Fruit fly (Drosophila melanogaster) whole organism, embryonic: ENCODE measurements around the gene ATPsynepsilonL.

Source experiments
- Adf1 ChIP-seq: fragments of 200-800 bp; sonication (Bioruptor generic); IDR thresholded peaks from 2 replicates; pipeline ENCODE4 v1.3.6; 2022; ENCODE audit warnings: missing biosample characterization, missing genetic modification characterization
- B-H2 ChIP-seq: fragments of 200-800 bp; sonication (Bioruptor generic); optimal IDR thresholded peaks from 2 replicates; lab custom pipeline; 2018; ENCODE audit warnings: missing biosample characterization, mild to moderate bottlenecking, missing genetic modification characterization
- CG10147 ChIP-seq: fragments of 200-800 bp; sonication (Bioruptor generic); optimal IDR thresholded peaks from 2 replicates; lab custom pipeline; 2019; ENCODE audit warnings: missing biosample characterization, mild to moderate bottlenecking, missing genetic modification characterization, moderate library complexity
- CG11398 ChIP-seq: fragments of 200-800 bp; sonication (Bioruptor generic); optimal IDR thresholded peaks from 2 replicates; lab custom pipeline; 2016; ENCODE audit warnings: missing biosample characterization, missing genetic modification characterization
- CG11456 ChIP-seq: fragments of 200-800 bp; sonication (Bioruptor generic); IDR thresholded peaks from 3 replicates; pipeline ENCODE4 v1.3.6; 2022; ENCODE audit warnings: missing biosample characterization, missing genetic modification characterization
- CG11695 ChIP-seq: fragments of 200-800 bp; sonication (Bioruptor generic); IDR thresholded peaks from 3 replicates; pipeline ENCODE4 v1.3.6; 2022; ENCODE audit warnings: missing biosample characterization, missing genetic modification characterization
- CG12744 ChIP-seq: fragments of 200-800 bp; sonication (Bioruptor generic); optimal IDR thresholded peaks from 2 replicates; lab custom pipeline; 2016; ENCODE audit warnings: missing biosample characterization, missing genetic modification characterization
- CG13424 ChIP-seq: fragments of 200-800 bp; sonication (Bioruptor generic); optimal IDR thresholded peaks from 2 replicates; lab custom pipeline; 2019; ENCODE audit warnings: missing biosample characterization, mild to moderate bottlenecking, missing genetic modification characterization, moderate library complexity
- CG13894 ChIP-seq: fragments of 200-800 bp; sonication (Bioruptor generic); optimal IDR thresholded peaks from 3 replicates; lab custom pipeline; 2018; ENCODE audit warnings: missing biosample characterization, mild to moderate bottlenecking, missing genetic modification characterization, moderate library complexity
- CG15514 ChIP-seq: fragments of 200-800 bp; sonication (Bioruptor generic); optimal IDR thresholded peaks from 3 replicates; lab custom pipeline; 2017; ENCODE audit warnings: missing biosample characterization, missing genetic modification characterization, mild to moderate bottlenecking, moderate library complexity, missing genetic modification reagents
- CG15696 ChIP-seq: fragments of 200-800 bp; sonication (Bioruptor generic); optimal IDR thresholded peaks from 2 replicates; lab custom pipeline; 2019; ENCODE audit warnings: missing biosample characterization, mild to moderate bottlenecking, missing genetic modification characterization, moderate library complexity
- CG16779 ChIP-seq: fragments of 200-800 bp; sonication (Bioruptor generic); IDR thresholded peaks from 2 replicates; pipeline ENCODE4 v1.3.6; 2022; ENCODE audit warnings: missing biosample characterization, missing genetic modification characterization
- CG17361 ChIP-seq: fragments of 200-800 bp; sonication (Bioruptor generic); IDR thresholded peaks from 3 replicates; pipeline ENCODE4 v1.3.6; 2022; ENCODE audit warnings: missing biosample characterization, missing genetic modification characterization
- CG2116 ChIP-seq: fragments of 200-800 bp; sonication (Bioruptor generic); optimal IDR thresholded peaks from 3 replicates; lab custom pipeline; 2018; ENCODE audit warnings: missing biosample characterization, mild to moderate bottlenecking, missing genetic modification characterization
- CG2199 ChIP-seq: fragments of 200-800 bp; sonication (Bioruptor generic); IDR thresholded peaks from 3 replicates; pipeline ENCODE4 v1.3.6; 2022; ENCODE audit warnings: missing biosample characterization, missing genetic modification characterization
- CG31441 ChIP-seq: fragments of 200-800 bp; sonication (Bioruptor generic); IDR thresholded peaks from 2 replicates; pipeline ENCODE4 v1.3.6; 2022; ENCODE audit warnings: missing biosample characterization, missing genetic modification characterization
- CG32767 ChIP-seq: fragments of 200-800 bp; sonication (Bioruptor generic); IDR thresholded peaks from 2 replicates; pipeline ENCODE4 v1.3.6; 2022; ENCODE audit warnings: missing biosample characterization, missing genetic modification characterization
- CG33213 ChIP-seq: fragments of 200-800 bp; sonication (Bioruptor generic); optimal IDR thresholded peaks from 3 replicates; lab custom pipeline; 2016; ENCODE audit warnings: missing biosample characterization, missing genetic modification characterization
- CG34376 ChIP-seq: fragments of 200-800 bp; sonication (Bioruptor generic); optimal IDR thresholded peaks from 2 replicates; lab custom pipeline; 2018; ENCODE audit warnings: missing biosample characterization, mild to moderate bottlenecking, missing genetic modification characterization
- CG3847 ChIP-seq: fragments of 200-800 bp; sonication (Bioruptor generic); IDR thresholded peaks from 2 replicates; pipeline ENCODE4 v1.3.6; 2022; ENCODE audit warnings: missing biosample characterization, missing genetic modification characterization
- CG7372 ChIP-seq: fragments of 200-800 bp; sonication (Bioruptor generic); IDR thresholded peaks from 2 replicates; pipeline ENCODE4 v1.3.6; 2022; ENCODE audit warnings: missing biosample characterization, missing genetic modification characterization
- CG9215 ChIP-seq: fragments of 200-800 bp; sonication (Bioruptor generic); IDR thresholded peaks from 2 replicates; pipeline ENCODE4 v1.3.6; 2022; ENCODE audit warnings: missing biosample characterization, missing genetic modification characterization
- CG9932 ChIP-seq: fragments of 200-800 bp; sonication (Bioruptor generic); IDR thresholded peaks from 2 replicates; pipeline ENCODE4 v1.3.6; 2022; ENCODE audit warnings: missing biosample characterization, missing genetic modification characterization
- Deaf1 ChIP-seq: fragments of 200-800 bp; optimal IDR thresholded peaks from 3 replicates; lab custom pipeline; 2019; ENCODE audit warnings: missing biosample characterization, mild to moderate bottlenecking, missing genetic modification characterization, moderate library complexity
- Dp ChIP-seq: fragments of 200-800 bp; sonication (Bioruptor generic); optimal IDR thresholded peaks from 2 replicates; lab custom pipeline; 2018; ENCODE audit warnings: missing biosample characterization, mild to moderate bottlenecking, missing genetic modification characterization, moderate library complexity
- Drgx ChIP-seq: fragments of 200-800 bp; sonication (Bioruptor generic); IDR thresholded peaks from 2 replicates; pipeline ENCODE4 v1.3.6; 2022; ENCODE audit warnings: missing biosample characterization, missing genetic modification characterization
- Fer2 ChIP-seq: fragments of 200-800 bp; sonication (Bioruptor generic); optimal IDR thresholded peaks from 2 replicates; lab custom pipeline; 2018; ENCODE audit warnings: missing biosample characterization, mild to moderate bottlenecking, missing genetic modification characterization, moderate library complexity
- HLH54F ChIP-seq: fragments of 200-800 bp; sonication (Bioruptor generic); optimal IDR thresholded peaks from 3 replicates; lab custom pipeline; 2016; ENCODE audit warnings: missing biosample characterization, missing genetic modification characterization
- Mrtf ChIP-seq: fragments of 200-800 bp; sonication (Bioruptor generic); IDR thresholded peaks from 3 replicates; pipeline ENCODE4 v1.3.6; 2022; ENCODE audit warnings: missing biosample characterization, missing genetic modification characterization
- Oli ChIP-seq: fragments of 200-800 bp; sonication (Bioruptor generic); optimal IDR thresholded peaks from 2 replicates; lab custom pipeline; 2018; ENCODE audit warnings: missing biosample characterization, mild to moderate bottlenecking, missing genetic modification characterization, moderate library complexity
- Rfx ChIP-seq: fragments of 200-800 bp; sonication (Bioruptor generic); IDR thresholded peaks from 2 replicates; pipeline ENCODE4 v1.3.6; 2022; ENCODE audit warnings: missing biosample characterization, missing genetic modification characterization
- Ssrp ChIP-seq: fragments of 200-800 bp; sonication (Bioruptor generic); optimal IDR thresholded peaks from 2 replicates; lab custom pipeline; 2018; ENCODE audit warnings: missing biosample characterization, mild to moderate bottlenecking, missing genetic modification characterization, moderate library complexity
- Taf1 ChIP-seq: fragments of 200-800 bp; sonication (Bioruptor generic); IDR thresholded peaks from 2 replicates; pipeline ENCODE4 v1.3.6; 2022; ENCODE audit warnings: missing biosample characterization, missing genetic modification characterization
- ato ChIP-seq: fragments of 200-800 bp; sonication (Bioruptor generic); IDR thresholded peaks from 2 replicates; pipeline ENCODE4 v1.3.6; 2022; ENCODE audit warnings: missing biosample characterization, missing genetic modification characterization; ENCODE audit not compliant: partially characterized antibody
- ems ChIP-seq: fragments of 200-800 bp; sonication (Bioruptor generic); optimal IDR thresholded peaks from 3 replicates; lab custom pipeline; 2016; ENCODE audit warnings: missing biosample characterization, missing genetic modification characterization
- fu2 ChIP-seq: fragments of 200-800 bp; sonication (Bioruptor generic); optimal IDR thresholded peaks from 2 replicates; lab custom pipeline; 2016; ENCODE audit warnings: missing biosample characterization, missing genetic modification characterization
- gfzf ChIP-seq: fragments of 200-800 bp; sonication (Bioruptor generic); optimal IDR thresholded peaks from 2 replicates; lab custom pipeline; 2016; ENCODE audit warnings: missing biosample characterization, mild to moderate bottlenecking, missing genetic modification characterization, moderate library complexity
- hb ChIP-seq: fragments of 200-800 bp; sonication (Bioruptor generic); IDR thresholded peaks from 3 replicates; pipeline ENCODE4 v1.3.6; 2022; ENCODE audit warnings: missing biosample characterization, missing genetic modification characterization; ENCODE audit not compliant: partially characterized antibody
- inv ChIP-seq: fragments of 200-800 bp; sonication (Bioruptor generic); IDR thresholded peaks from 2 replicates; pipeline ENCODE4 v1.3.6; 2022; ENCODE audit warnings: missing biosample characterization, missing genetic modification characterization; ENCODE audit not compliant: partially characterized antibody
- maf-S ChIP-seq: fragments of 200-800 bp; sonication (Bioruptor generic); optimal IDR thresholded peaks from 2 replicates; lab custom pipeline; 2016; ENCODE audit warnings: missing biosample characterization, missing genetic modification characterization
- nom ChIP-seq: fragments of 200-800 bp; sonication (Bioruptor generic); optimal IDR thresholded peaks from 2 replicates; lab custom pipeline; 2017; ENCODE audit warnings: missing biosample characterization, missing genetic modification characterization, mild to moderate bottlenecking, moderate library complexity, missing genetic modification reagents
- oc ChIP-seq: fragments of 200-800 bp; sonication (Bioruptor generic); optimal IDR thresholded peaks from 2 replicates; lab custom pipeline; 2018; ENCODE audit warnings: missing biosample characterization, mild to moderate bottlenecking, missing genetic modification characterization, moderate library complexity
- peb ChIP-seq: fragments of 200-800 bp; sonication (Bioruptor generic); IDR thresholded peaks from 2 replicates; pipeline ENCODE4 v1.3.6; 2022; ENCODE audit warnings: missing biosample characterization, missing genetic modification characterization
- row ChIP-seq: fragments of 200-800 bp; sonication (Bioruptor generic); IDR thresholded peaks from 3 replicates; pipeline ENCODE4 v1.3.6; 2022; ENCODE audit warnings: missing biosample characterization, missing genetic modification characterization
- slp2 ChIP-seq: fragments of 200-800 bp; sonication (Bioruptor generic); optimal IDR thresholded peaks from 2 replicates; lab custom pipeline; 2016; ENCODE audit warnings: missing biosample characterization, missing genetic modification characterization
- sna ChIP-seq: fragments of 200-800 bp; sonication (Bioruptor generic); IDR thresholded peaks from 2 replicates; pipeline ENCODE4 v1.3.6; 2022; ENCODE audit warnings: missing biosample characterization, missing genetic modification characterization; ENCODE audit not compliant: partially characterized antibody
- sqz ChIP-seq: fragments of 200-800 bp; sonication (Bioruptor generic); optimal IDR thresholded peaks from 3 replicates; lab custom pipeline; 2018; ENCODE audit warnings: missing biosample characterization, mild to moderate bottlenecking, missing genetic modification characterization
- sr ChIP-seq: fragments of 200-800 bp; sonication (Bioruptor generic); IDR thresholded peaks from 3 replicates; pipeline ENCODE4 v1.3.6; 2022; ENCODE audit warnings: missing biosample characterization, missing genetic modification characterization
- vvl ChIP-seq: fragments of 200-800 bp; sonication (Bioruptor generic); IDR thresholded peaks from 2 replicates; pipeline ENCODE4 v1.3.6; 2022; ENCODE audit warnings: missing biosample characterization, missing genetic modification characterization
- zen ChIP-seq: fragments of 200-800 bp; sonication (Bioruptor generic); optimal IDR thresholded peaks from 3 replicates; lab custom pipeline; 2018; ENCODE audit warnings: missing biosample characterization, mild to moderate bottlenecking, missing genetic modification characterization, moderate library complexity
- zfh2 ChIP-seq: fragments of 200-800 bp; sonication (Bioruptor generic); optimal IDR thresholded peaks from 2 replicates; lab custom pipeline; 2016; ENCODE audit warnings: missing biosample characterization, missing genetic modification characterization

ATPsynepsilonL gene

DNA sequence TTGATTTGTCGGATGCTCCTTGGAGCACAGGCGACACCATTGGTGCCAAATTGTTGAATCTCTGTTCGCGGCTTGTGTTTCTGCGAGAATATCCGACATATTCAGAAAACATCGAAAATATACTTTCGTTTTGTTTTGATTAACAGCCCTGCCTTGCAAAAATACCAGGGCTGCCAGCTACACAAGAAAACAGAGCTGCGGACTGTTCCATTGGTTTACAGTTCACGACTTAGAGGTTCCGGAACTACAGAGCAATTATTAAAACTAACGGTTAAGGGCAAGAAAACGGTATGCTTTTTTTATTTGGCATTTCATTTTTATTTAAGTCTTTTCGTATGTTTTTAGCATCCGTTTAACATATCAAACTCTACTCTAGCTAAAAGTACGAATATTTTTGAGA, 39.6 kb downstream of the ATPsynepsilonL start, which contains the start of gene CG6254 (continued):
- TF ChIP-seq Dp (GFP tag; lab: Kevin White, UChicago) = peak; percentile 23
- no peak for TF ChIP-seq sr (GFP tag; lab: Robert Waterston, UW)
- TF ChIP-seq fu2 (GFP tag; lab: Kevin White, UChicago) = peak; percentile 12
- no peak for TF ChIP-seq Adf1 (GFP tag; lab: Robert Waterston, UW)
- no peak for TF ChIP-seq CG16779 (GFP tag; lab: Robert Waterston, UW)
- TF ChIP-seq Taf1 (GFP tag; lab: Robert Waterston, UW) = no peak
- peak; percentile 77 for TF ChIP-seq vvl (GFP tag; lab: Robert Waterston, UW)
- TF ChIP-seq CG33213 = peak; percentile 40
- peak; percentile 77 for TF ChIP-seq CG11456
- TF ChIP-seq HLH54F (GFP tag; lab: Kevin White, UChicago) = peak; percentile 10
- peak; percentile 52 for TF ChIP-seq CG13424 (tag; lab: Kevin White, UChicago)
- TF ChIP-seq Rfx (GFP tag; lab: Robert Waterston, UW) = peak; percentile 79
- TF ChIP-seq CG11695 = 0 out of 3 replicates have a peak, but pooled peaks have one; percentile 7
- TF ChIP-seq CG9215 (GFP tag; lab: Robert Waterston, UW) = 0 out of 2 replicates have a peak, but pooled peaks have one; percentile 21
- peak; percentile 76 for TF ChIP-seq CG9932 (GFP tag; lab: Robert Waterston, UW)
- no peak for TF ChIP-seq CG17361 (GFP tag; lab: Robert Waterston, UW)
- peak; percentile 23 for TF ChIP-seq CG15696 (tag; lab: Kevin White, UChicago)
- TF ChIP-seq CG32767 (GFP tag; lab: Robert Waterston, UW) = no peak
- peak; percentile 54 for TF ChIP-seq CG2116 (GFP tag; lab: Kevin White, UChicago)
- TF ChIP-seq CG34376 (GFP tag; lab: Kevin White, UChicago) = peak; percentile 45
- peak; percentile 55; the same call in 1 of the 3 replicates for TF ChIP-seq CG2199 (GFP tag; lab: Robert Waterston, UW)
- TF ChIP-seq nom = no peak
- peak; percentile 48 for TF ChIP-seq CG12744 (GFP tag; lab: Kevin White, UChicago)
- TF ChIP-seq ato (GFP tag; lab: Robert Waterston, UW) = peak; percentile 60; the same call in 1 of the 2 replicates
- TF ChIP-seq peb = no peak
- no peak for TF ChIP-seq CG11398
- no peak for TF ChIP-seq sqz
- peak; percentile 50 for TF ChIP-seq zfh2
- TF ChIP-seq zen = peak; percentile 37
- TF ChIP-seq Deaf1 = no peak
- no peak for TF ChIP-seq oc (tag; lab: Kevin White, UChicago)
- 0 out of 2 replicates have a peak, but pooled peaks have one; percentile 22 for TF ChIP-seq CG3847
- TF ChIP-seq Fer2 (tag; lab: Kevin White, UChicago) = peak; percentile 24
- TF ChIP-seq Drgx (GFP tag; lab: Robert Waterston, UW) = no peak
- no peak for TF ChIP-seq maf-S
- peak; percentile 28 for TF ChIP-seq gfzf (GFP tag; lab: Kevin White, UChicago)
- TF ChIP-seq Ssrp (tag; lab: Kevin White, UChicago) = no peak
- TF ChIP-seq CG7372 (GFP tag; lab: Robert Waterston, UW) = peak; percentile 35; the same call in 1 of the 2 replicates
- TF ChIP-seq CG15514 (GFP tag; lab: Kevin White, UChicago) = peak; percentile 100
- peak; percentile 28; the same call in 1 of the 2 replicates for TF ChIP-seq inv (GFP tag; lab: Robert Waterston, UW)
- TF ChIP-seq slp2 (GFP tag; lab: Kevin White, UChicago) = no peak
- TF ChIP-seq CG13894 (tag; lab: Kevin White, UChicago) = no peak
- no peak for TF ChIP-seq hb
- peak; percentile 90 for TF ChIP-seq row (GFP tag; lab: Robert Waterston, UW)
- peak; percentile 6 for TF ChIP-seq ems
- TF ChIP-seq CG10147 (GFP tag; lab: Kevin White, UChicago) = no peak
- TF ChIP-seq Oli (tag; lab: Kevin White, UChicago) = no peak
- peak; percentile 22; the same call in 1 of the 2 replicates for TF ChIP-seq sna (GFP tag; lab: Robert Waterston, UW)
- peak; percentile 71 for TF ChIP-seq B-H2
- TF ChIP-seq Mrtf (GFP tag; lab: Robert Waterston, UW) = 0 out of 3 replicates have a peak, but pooled peaks have one; percentile 27
- no peak for TF ChIP-seq CG31441 (GFP tag; lab: Robert Waterston, UW)
